Fruit fly (Drosophila melanogaster) whole organism, embryonic: ENCODE data around the gene bol.

Experiments
- Bteb2 ChIP-seq: fragments of 200-800 bp; sonication (Bioruptor generic); optimal IDR thresholded peaks from 2 replicates; lab custom pipeline; 2016; ENCODE audit warnings: missing biosample characterization, missing genetic modification characterization
- C15 ChIP-seq: fragments of 200-800 bp; sonication (Bioruptor generic); IDR thresholded peaks from 3 replicates; pipeline ENCODE4 v1.3.6; 2022; ENCODE audit warnings: missing biosample characterization, missing genetic modification characterization
- CG1024 ChIP-seq: fragments of 200-800 bp; sonication (Bioruptor generic); IDR thresholded peaks from 2 replicates; pipeline ENCODE4 v1.3.6; 2022; ENCODE audit warnings: missing biosample characterization, missing genetic modification characterization
- CG11504 ChIP-seq: fragments of 200-800 bp; sonication (Bioruptor generic); optimal IDR thresholded peaks from 3 replicates; lab custom pipeline; 2019; ENCODE audit warnings: missing biosample characterization, mild to moderate bottlenecking, missing genetic modification characterization, moderate library complexity
- CG11695 ChIP-seq: fragments of 200-800 bp; sonication (Bioruptor generic); IDR thresholded peaks from 3 replicates; pipeline ENCODE4 v1.3.6; 2022; ENCODE audit warnings: missing biosample characterization, missing genetic modification characterization
- CG12071 ChIP-seq: fragments of 200-800 bp; sonication (Bioruptor generic); optimal IDR thresholded peaks from 3 replicates; lab custom pipeline; 2018; ENCODE audit warnings: missing biosample characterization, mild to moderate bottlenecking, missing genetic modification characterization
- CG13123 ChIP-seq: fragments of 200-800 bp; sonication (Bioruptor generic); optimal IDR thresholded peaks from 2 replicates; lab custom pipeline; 2016; ENCODE audit warnings: missing biosample characterization, missing genetic modification characterization
- CG14667 ChIP-seq: fragments of 200-800 bp; sonication (Bioruptor generic); IDR thresholded peaks from 2 replicates; pipeline ENCODE4 v1.3.6; 2022; ENCODE audit warnings: missing biosample characterization, missing genetic modification characterization
- CG14860 ChIP-seq: fragments of 200-800 bp; sonication (Bioruptor generic); IDR thresholded peaks from 3 replicates; pipeline ENCODE4 v1.3.6; 2022; ENCODE audit warnings: missing biosample characterization, missing genetic modification characterization; ENCODE audit not compliant: partially characterized antibody
- CG15073 ChIP-seq: fragments of 200-800 bp; sonication (Bioruptor generic); optimal IDR thresholded peaks from 2 replicates; lab custom pipeline; 2016; ENCODE audit warnings: missing biosample characterization, missing genetic modification characterization
- CG16815 ChIP-seq: fragments of 200-800 bp; sonication (Bioruptor generic); optimal IDR thresholded peaks from 3 replicates; lab custom pipeline; 2017; ENCODE audit warnings: missing biosample characterization, mild to moderate bottlenecking, missing genetic modification characterization
- CG17328 ChIP-seq: fragments of 200-800 bp; sonication (Bioruptor generic); IDR thresholded peaks from 2 replicates; pipeline ENCODE4 v1.3.6; 2022; ENCODE audit warnings: missing biosample characterization, missing genetic modification characterization
- CG17568 ChIP-seq: fragments of 200-800 bp; sonication (Bioruptor generic); optimal IDR thresholded peaks from 2 replicates; lab custom pipeline; 2018; ENCODE audit warnings: missing biosample characterization, mild to moderate bottlenecking, missing genetic modification characterization, moderate library complexity
- CG17612 ChIP-seq: fragments of 200-800 bp; sonication (Bioruptor generic); IDR thresholded peaks from 2 replicates; pipeline ENCODE4 v1.3.6; 2022; ENCODE audit warnings: missing biosample characterization, missing genetic modification characterization
- CG2889 ChIP-seq: fragments of 200-800 bp; sonication (Bioruptor generic); IDR thresholded peaks from 3 replicates; pipeline ENCODE4 v1.3.6; 2022; ENCODE audit warnings: missing biosample characterization, missing genetic modification characterization
- CG31441 ChIP-seq: fragments of 200-800 bp; sonication (Bioruptor generic); IDR thresholded peaks from 2 replicates; pipeline ENCODE4 v1.3.6; 2022; ENCODE audit warnings: missing biosample characterization, missing genetic modification characterization
- CG32772 ChIP-seq: fragments of 200-800 bp; sonication (Bioruptor generic); IDR thresholded peaks from 2 replicates; pipeline ENCODE4 v1.3.6; 2022; ENCODE audit warnings: missing biosample characterization, missing genetic modification characterization
- CG34422 ChIP-seq: fragments of 200-800 bp; sonication (Bioruptor generic); IDR thresholded peaks from 3 replicates; pipeline ENCODE4 v1.3.6; 2022; ENCODE audit warnings: missing biosample characterization, missing genetic modification characterization
- CG8924 ChIP-seq: fragments of 200-800 bp; optimal IDR thresholded peaks from 3 replicates; lab custom pipeline; 2019; ENCODE audit warnings: missing biosample characterization, mild to moderate bottlenecking, missing genetic modification characterization, moderate library complexity
- Drgx ChIP-seq: fragments of 200-800 bp; sonication (Bioruptor generic); IDR thresholded peaks from 2 replicates; pipeline ENCODE4 v1.3.6; 2022; ENCODE audit warnings: missing biosample characterization, missing genetic modification characterization
- Gug ChIP-seq: fragments of 200-800 bp; sonication (Bioruptor generic); IDR thresholded peaks from 4 replicates; pipeline ENCODE4 v1.3.6; 2022; ENCODE audit warnings: missing biosample characterization, missing genetic modification characterization
- HLH54F ChIP-seq: fragments of 200-800 bp; sonication (Bioruptor generic); optimal IDR thresholded peaks from 3 replicates; lab custom pipeline; 2016; ENCODE audit warnings: missing biosample characterization, missing genetic modification characterization
- Hey ChIP-seq: fragments of 200-800 bp; sonication (Bioruptor generic); optimal IDR thresholded peaks from 3 replicates; lab custom pipeline; 2018; ENCODE audit warnings: missing biosample characterization, mild to moderate bottlenecking, missing genetic modification characterization
- Hr51 ChIP-seq, 2 experiments: fragments of 200-800 bp; sonication (Bioruptor generic); optimal IDR thresholded peaks; 2 replicates in 1 of 2; 3 replicates in 1 of 2; lab custom pipeline; 2016 to 2018; ENCODE audit warnings: missing biosample characterization in 2 of 2, missing genetic modification characterization in 2 of 2, mild to moderate bottlenecking in 1 of 2, moderate library complexity in 1 of 2
- Lpt ChIP-seq: fragments of >200 bp; optimal IDR thresholded peaks from 2 replicates; lab custom pipeline; 2018; ENCODE audit warnings: missing biosample characterization, missing genetic modification characterization
- Nf-YC ChIP-seq: fragments of 200-800 bp; optimal IDR thresholded peaks from 3 replicates; lab custom pipeline; 2019; ENCODE audit warnings: missing biosample characterization, mild to moderate bottlenecking, missing genetic modification characterization, moderate library complexity
- Oli ChIP-seq: fragments of 200-800 bp; sonication (Bioruptor generic); optimal IDR thresholded peaks from 2 replicates; lab custom pipeline; 2018; ENCODE audit warnings: missing biosample characterization, mild to moderate bottlenecking, missing genetic modification characterization, moderate library complexity
- Scr ChIP-seq: fragments of 200-800 bp; sonication (Bioruptor generic); IDR thresholded peaks from 2 replicates; pipeline ENCODE4 v1.3.6; 2022; ENCODE audit warnings: missing biosample characterization, missing genetic modification characterization; ENCODE audit not compliant: partially characterized antibody
- Ssrp ChIP-seq: fragments of 200-800 bp; sonication (Bioruptor generic); optimal IDR thresholded peaks from 2 replicates; lab custom pipeline; 2018; ENCODE audit warnings: missing biosample characterization, mild to moderate bottlenecking, missing genetic modification characterization, moderate library complexity
- al ChIP-seq: fragments of 200-800 bp; sonication (Bioruptor generic); IDR thresholded peaks from 2 replicates; pipeline ENCODE4 v1.3.6; 2022; ENCODE audit warnings: missing biosample characterization, missing genetic modification characterization
- ash1 ChIP-seq: fragments of 200-800 bp; sonication (Bioruptor generic); optimal IDR thresholded peaks from 2 replicates; lab custom pipeline; 2018; ENCODE audit warnings: missing biosample characterization, mild to moderate bottlenecking, missing genetic modification characterization
- bigmax ChIP-seq: fragments of 200-800 bp; sonication (Bioruptor generic); optimal IDR thresholded peaks from 2 replicates; lab custom pipeline; 2018; ENCODE audit warnings: missing biosample characterization, mild to moderate bottlenecking, missing genetic modification characterization
- br ChIP-seq: fragments of >200 bp; optimal IDR thresholded peaks from 2 replicates; lab custom pipeline; 2017
- chinmo ChIP-seq: fragments of 200-800 bp; sonication (Bioruptor generic); IDR thresholded peaks from 4 replicates; pipeline ENCODE4 v1.3.6; 2022; ENCODE audit warnings: missing biosample characterization, missing genetic modification characterization; ENCODE audit not compliant: partially characterized antibody
- chn ChIP-seq: fragments of 200-800 bp; sonication (Bioruptor generic); optimal IDR thresholded peaks from 2 replicates; lab custom pipeline; 2016; ENCODE audit warnings: missing biosample characterization, missing genetic modification characterization
- croc ChIP-seq: fragments of 200-800 bp; sonication (Bioruptor generic); conservative IDR thresholded peaks from 3 replicates; pipeline ENCODE4 v1.3.6; 2022; ENCODE audit warnings: missing biosample characterization, missing genetic modification characterization
- disco-r ChIP-seq: fragments of 200-800 bp; sonication (Bioruptor generic); optimal IDR thresholded peaks from 2 replicates; lab custom pipeline; 2016; ENCODE audit warnings: missing biosample characterization, missing genetic modification characterization
- dpn ChIP-seq, 2 experiments: fragments of 200-800 bp; sonication (Bioruptor generic); optimal IDR thresholded peaks; 3 replicates each; lab custom pipeline; 2016; ENCODE audit warnings: missing biosample characterization in 2 of 2, missing genetic modification characterization in 2 of 2
- fd3F ChIP-seq: fragments of 200-800 bp; sonication (Bioruptor generic); optimal IDR thresholded peaks from 2 replicates; lab custom pipeline; 2018; ENCODE audit warnings: missing biosample characterization, mild to moderate bottlenecking, missing genetic modification characterization, moderate library complexity
- fru ChIP-seq: fragments of >200 bp; optimal IDR thresholded peaks from 2 replicates; lab custom pipeline; 2017
- gfzf ChIP-seq: fragments of 200-800 bp; sonication (Bioruptor generic); optimal IDR thresholded peaks from 2 replicates; lab custom pipeline; 2016; ENCODE audit warnings: missing biosample characterization, mild to moderate bottlenecking, missing genetic modification characterization, moderate library complexity
- grau ChIP-seq: fragments of 200-800 bp; optimal IDR thresholded peaks from 3 replicates; lab custom pipeline; 2019; ENCODE audit warnings: missing biosample characterization, mild to moderate bottlenecking, missing genetic modification characterization, moderate library complexity
- maf-S ChIP-seq: fragments of 200-800 bp; sonication (Bioruptor generic); optimal IDR thresholded peaks from 2 replicates; lab custom pipeline; 2016; ENCODE audit warnings: missing biosample characterization, missing genetic modification characterization
- p53 ChIP-seq: fragments of 200-800 bp; sonication (Bioruptor generic); optimal IDR thresholded peaks from 2 replicates; lab custom pipeline; 2016; ENCODE audit warnings: missing biosample characterization, missing genetic modification characterization
- ranshi ChIP-seq: fragments of 200-800 bp; sonication (Bioruptor generic); IDR thresholded peaks from 2 replicates; pipeline ENCODE4 v1.3.6; 2022; ENCODE audit warnings: missing biosample characterization, missing genetic modification characterization
- sisA ChIP-seq: fragments of 200-800 bp; sonication (Bioruptor generic); IDR thresholded peaks from 2 replicates; pipeline ENCODE4 v1.3.6; 2022; ENCODE audit warnings: missing biosample characterization, missing genetic modification characterization
- sna ChIP-seq: fragments of 200-800 bp; sonication (Bioruptor generic); IDR thresholded peaks from 2 replicates; pipeline ENCODE4 v1.3.6; 2022; ENCODE audit warnings: missing biosample characterization, missing genetic modification characterization; ENCODE audit not compliant: partially characterized antibody
- so ChIP-seq: fragments of 200-800 bp; sonication (Bioruptor generic); IDR thresholded peaks from 3 replicates; pipeline ENCODE4 v1.3.6; 2022; ENCODE audit warnings: missing biosample characterization, missing genetic modification characterization
- tgo ChIP-seq: fragments of 200-800 bp; sonication (Bioruptor generic); IDR thresholded peaks from 3 replicates; pipeline ENCODE4 v1.3.6; 2022; ENCODE audit warnings: missing biosample characterization, missing genetic modification characterization
- tll ChIP-seq, 2 experiments: fragments of 200-800 bp in 1 of 2; fragments of >200 bp in 1 of 2; sonication (Bioruptor generic) in 1 of 2; optimal IDR thresholded peaks; 2 replicates each; lab custom pipeline; 2017 to 2019; ENCODE audit warnings: missing biosample characterization in 2 of 2, missing genetic modification characterization in 2 of 2, mild to moderate bottlenecking in 1 of 2, moderate library complexity in 1 of 2

bol gene

dm6 chr3L:9136976-9137954 is 3.1 kb upstream of the bol start, which contains the start of the genes Use1 and nwk (continued):
- TF ChIP-seq CG14860 (GFP tag; lab: Robert Waterston, UW) (peak; percentile 71), sna (GFP tag; lab: Robert Waterston, UW) (peak; percentile 76), so (no peak), fru (lab: Kevin White, UChicago) (no peak), Oli (tag; lab: Kevin White, UChicago) (no peak), CG17568 (GFP tag; lab: Kevin White, UChicago) (no peak), CG1024 (no peak), Nf-YC (tag; lab: Kevin White, UChicago) (no peak), fd3F (GFP tag; lab: Kevin White, UChicago) (no peak), bigmax (no peak), C15 (no peak), chinmo (GFP tag; lab: Robert Waterston, UW) (0 out of 4 replicates have a peak, but pooled peaks have one; percentile 59), CG11695 (GFP tag; lab: Robert Waterston, UW) (no peak), grau (peak; percentile 18), sisA (GFP tag; lab: Robert Waterston, UW) (no peak), Hey (tag; lab: Kevin White, UChicago) (no peak), p53 (GFP tag; lab: Kevin White, UChicago) (no peak), CG34422 (GFP tag; lab: Robert Waterston, UW) (no peak), chn (GFP tag; lab: Kevin White, UChicago) (no peak), CG16815 (no peak), CG15073 (no peak), maf-S (GFP tag; lab: Kevin White, UChicago) (no peak), br (lab: Kevin White, UChicago) (no peak), Bteb2 (no peak), tll (GFP tag; optimal IDR thresholded peaks at IDR 0.05; lab: Kevin White, UChicago) (no peak), Lpt (GFP tag; lab: Kevin White, UChicago) (no peak), CG8924 (no peak), CG2889 (GFP tag; lab: Robert Waterston, UW) (no peak), croc (GFP tag; lab: Robert Waterston, UW) (no peak), CG14667 (GFP tag; lab: Robert Waterston, UW) (no peak), CG17328 (no peak), CG11504 (tag; lab: Kevin White, UChicago) (peak; percentile 30), Ssrp (tag; lab: Kevin White, UChicago) (no peak), al (GFP tag; lab: Robert Waterston, UW) (no peak), CG13123 (GFP tag; lab: Kevin White, UChicago) (no peak), HLH54F (GFP tag; lab: Kevin White, UChicago) (no peak), Gug (no peak; the same call in 3 of the 4 replicates), gfzf (peak; percentile 72), CG31441 (no peak), tgo (GFP tag; lab: Robert Waterston, UW) (no peak), ranshi (GFP tag; lab: Robert Waterston, UW) (no peak), CG32772 (GFP tag; lab: Robert Waterston, UW) (no peak), dpn (GFP tag; optimal IDR thresholded peaks at IDR 0.05; lab: Kevin White, UChicago) (no peak), CG17612 (GFP tag; lab: Robert Waterston, UW) (no peak), Hr51 (GFP tag; optimal IDR thresholded peaks at IDR 0.05; lab: Kevin White, UChicago) (peak in 1 of 2 experiments; percentile 8), ash1 (GFP tag; lab: Kevin White, UChicago) (no peak), Drgx (GFP tag; lab: Robert Waterston, UW) (no peak), Scr (GFP tag; lab: Robert Waterston, UW) (peak; percentile 82), CG12071 (no peak), disco-r (no peak)
